Worm (Caenorhabditis elegans) whole organism, midembryonic: ENCODE data around the gene Y47D3A.20.

Experiments used
- T22C8.4 ChIP-seq: fragments of 200-800 bp; sonication (Bioruptor generic); IDR thresholded peaks from 2 replicates; pipeline ENCODE4 v1.3.6; 2022; ENCODE audit warnings: missing genetic modification characterization, missing compliant biosample characterization
- flt-1 ChIP-seq: fragments of 200-800 bp; sonication (Bioruptor generic); IDR thresholded peaks from 2 replicates; pipeline ENCODE4 v1.3.6; 2022; ENCODE audit warnings: missing genetic modification characterization, missing compliant biosample characterization
- ref-1 ChIP-seq: fragments of 200-800 bp; sonication (Bioruptor generic); conservative IDR thresholded peaks from 2 replicates; pipeline ENCODE4 v1.3.6; 2022; ENCODE audit warnings: missing genetic modification reagents, missing genetic modification characterization, missing compliant biosample characterization

DNA sequence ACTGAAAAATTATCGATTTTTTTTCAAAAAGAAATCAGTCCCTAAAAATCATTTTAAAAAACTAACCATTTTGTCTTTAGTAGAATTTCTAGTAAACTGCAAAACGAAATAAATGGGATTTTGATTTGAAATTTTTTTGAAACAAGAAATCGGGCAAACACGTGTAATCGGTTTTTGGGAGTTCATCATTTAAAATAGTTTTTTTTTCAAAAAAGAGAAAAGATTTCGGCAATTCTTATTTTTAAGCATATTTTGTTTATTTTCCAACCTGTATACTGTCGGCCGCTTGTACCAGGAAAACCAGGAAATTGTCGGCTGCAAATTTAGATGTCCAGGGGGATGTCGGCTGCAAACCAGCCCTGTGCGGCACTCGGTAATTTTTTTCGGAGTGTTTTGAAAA lies 42.9 kb upstream of the Y47D3A.20 start, which contains the start of gene elo-8:
- no peak for TF ChIP-seq T22C8.4 (GFP tag; lab: Robert Waterston, UW)
- no peak for TF ChIP-seq flt-1
- no peak for TF ChIP-seq ref-1 (GFP tag; lab: Robert Waterston, UW)
